Worm (Caenorhabditis elegans): ENCODE results near the gene Y17G7B.21.

The Y17G7B.21 gene

DNA sequence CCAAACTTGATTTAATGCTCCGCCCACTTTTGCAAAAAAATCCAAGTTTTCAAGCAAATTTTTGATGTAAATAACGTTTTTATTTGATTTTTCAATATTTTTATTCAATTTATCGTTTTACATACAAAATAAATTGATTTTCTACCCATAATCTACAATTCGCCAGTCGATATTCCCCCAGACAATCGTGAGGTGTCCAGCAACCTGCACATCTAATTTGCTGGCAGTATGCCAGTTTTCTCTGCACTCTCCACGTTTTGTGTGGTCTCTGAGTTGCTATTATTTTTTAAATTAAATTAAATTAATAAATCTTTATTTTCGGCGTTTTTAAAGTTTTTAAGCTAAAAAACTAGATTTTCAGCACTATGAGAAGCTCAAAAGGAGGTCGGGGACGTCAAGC, 2.6 kb upstream of the Y17G7B.21 start (continued):
- TF ChIP-seq rec-8 (tag; optimal IDR thresholded peaks at IDR 0.05) (no peak), F55B11.4 (tag; optimal IDR thresholded peaks at IDR 0.05; ENCODE audit: borderline replicate concordance, insufficient read depth) (no peak), attf-5 (GFP tag; optimal IDR thresholded peaks at IDR 0.05) (peak; percentile 94), nhr-179 (tag; optimal IDR thresholded peaks at IDR 0.05) (no peak), F57C9.4 (tag; optimal IDR thresholded peaks at IDR 0.05) (no peak), Y56A3A.18 (GFP tag; IDR thresholded peaks at IDR 0.05) (no peak), dpff-1 (tag; optimal IDR thresholded peaks at IDR 0.05) (no peak), tbx-9 (tag; optimal IDR thresholded peaks at IDR 0.05; ENCODE audit: borderline replicate concordance) (no peak), nhr-120 (GFP tag; IDR thresholded peaks at IDR 0.05) (no peak), Y95B8A.8 (GFP tag; IDR thresholded peaks at IDR 0.05) (peak; percentile 97), nhr-90 (tag; optimal IDR thresholded peaks at IDR 0.05) (no peak), ceh-79 (tag; optimal IDR thresholded peaks at IDR 0.05) (no peak), mes-4 (tag; optimal IDR thresholded peaks at IDR 0.05) (no peak), hsf-1 (GFP tag; IDR thresholded peaks at IDR 0.05) (peak; percentile 83), mel-28 (tag; optimal IDR thresholded peaks at IDR 0.05; ENCODE audit: borderline replicate concordance) (no peak), lin-26 (GFP tag; IDR thresholded peaks at IDR 0.05) (no peak), F39B2.1 (GFP tag; IDR thresholded peaks at IDR 0.05) (no peak), F49E8.2 (tag; optimal IDR thresholded peaks at IDR 0.05; ENCODE audit: insufficient read depth) (peak; percentile 59), ceh-27 (GFP tag; optimal IDR thresholded peaks at IDR 0.05) (no peak), bed-1 (GFP tag; IDR thresholded peaks at IDR 0.05) (no peak), ztf-28 (GFP tag; IDR thresholded peaks at IDR 0.05) (peak; percentile 96), egl-18 (GFP tag; IDR thresholded peaks at IDR 0.05) (no peak), sdz-38 (tag; optimal IDR thresholded peaks at IDR 0.05) (no peak), hlh-26 (GFP tag; conservative IDR thresholded peaks at IDR 0.05) (no peak), hlh-12 (tag; optimal IDR thresholded peaks at IDR 0.05) (no peak), T07F8.4 (tag; optimal IDR thresholded peaks at IDR 0.05) (peak; percentile 31), ets-4 (GFP tag; optimal IDR thresholded peaks at IDR 0.05) (no peak), K11D2.4 (GFP tag; IDR thresholded peaks at IDR 0.05) (no peak), him-1 (tag; optimal IDR thresholded peaks at IDR 0.05) (no peak), madf-8 (GFP tag; conservative IDR thresholded peaks at IDR 0.05) (peak; percentile 80)

DNA sequence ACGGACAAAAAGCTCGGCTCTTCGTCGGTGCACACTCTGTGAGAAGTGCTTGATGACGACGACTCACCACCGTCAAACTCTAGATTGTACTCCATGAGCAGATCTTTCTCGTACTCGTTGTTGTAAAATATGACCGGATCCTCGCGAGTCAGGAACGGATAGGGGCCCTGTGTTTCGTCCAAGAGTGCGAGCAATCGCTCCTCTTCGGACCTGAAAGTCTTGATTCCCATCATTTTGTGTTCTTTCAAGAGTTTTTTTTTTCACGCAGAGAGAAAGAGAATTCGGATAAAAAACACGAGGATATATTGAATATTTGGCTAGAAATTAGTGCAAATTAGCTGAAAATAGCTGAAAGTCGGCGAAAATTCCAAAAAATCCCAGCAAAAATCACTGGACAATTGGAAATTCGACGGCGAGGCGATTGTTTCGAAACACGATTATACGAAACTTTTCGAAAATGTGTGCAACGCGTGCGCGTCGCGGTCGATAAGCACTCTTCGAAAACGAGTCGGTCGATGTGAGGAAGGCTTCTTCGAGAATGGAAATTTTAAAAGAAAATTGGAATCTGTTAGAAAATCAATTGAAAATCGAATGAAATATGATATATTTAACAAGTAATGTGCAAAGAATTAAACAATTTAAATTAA, 2.1 kb upstream of the Y17G7B.21 start, which contains the start of the genes ash-2 and Y17G7B.20:
Gene ash-2, plus strand, starts transcription at position 390 of the 647 bp plus-strand sequence.
Gene Y17G7B.20, minus strand, starts transcription at position 396 of the 647 bp plus-strand sequence.
- TF ChIP-seq efl-1 (GFP tag; optimal IDR thresholded peaks at IDR 0.05) (no peak), Y53F4B.3 (GFP tag; IDR thresholded peaks at IDR 0.05) (no peak), snpc-1.3 (tag; optimal IDR thresholded peaks at IDR 0.05; ENCODE audit: insufficient read depth) (no peak), cebp-1 (GFP tag; IDR thresholded peaks at IDR 0.05) (peak; percentile 81), cebp-1 (tag; optimal IDR thresholded peaks at IDR 0.05) (peak; percentile 82), madf-3 (GFP tag; IDR thresholded peaks at IDR 0.05) (peak; percentile 98), ztf-22 (GFP tag; optimal IDR thresholded peaks at IDR 0.05) (no peak), Y67H2A.10 (GFP tag; conservative IDR thresholded peaks at IDR 0.05) (0 out of 2 replicates have a peak, but pooled peaks have one; percentile 28), pbrm-1 (GFP tag; IDR thresholded peaks at IDR 0.05) (0 out of 2 replicates have a peak, but pooled peaks have one; percentile 7), ztf-25 (GFP tag; IDR thresholded peaks at IDR 0.05) (no peak)

All from whole organism, young adult.